Worm (Caenorhabditis elegans): ENCODE results near the gene srv-10.

srv-10 gene

DNA sequence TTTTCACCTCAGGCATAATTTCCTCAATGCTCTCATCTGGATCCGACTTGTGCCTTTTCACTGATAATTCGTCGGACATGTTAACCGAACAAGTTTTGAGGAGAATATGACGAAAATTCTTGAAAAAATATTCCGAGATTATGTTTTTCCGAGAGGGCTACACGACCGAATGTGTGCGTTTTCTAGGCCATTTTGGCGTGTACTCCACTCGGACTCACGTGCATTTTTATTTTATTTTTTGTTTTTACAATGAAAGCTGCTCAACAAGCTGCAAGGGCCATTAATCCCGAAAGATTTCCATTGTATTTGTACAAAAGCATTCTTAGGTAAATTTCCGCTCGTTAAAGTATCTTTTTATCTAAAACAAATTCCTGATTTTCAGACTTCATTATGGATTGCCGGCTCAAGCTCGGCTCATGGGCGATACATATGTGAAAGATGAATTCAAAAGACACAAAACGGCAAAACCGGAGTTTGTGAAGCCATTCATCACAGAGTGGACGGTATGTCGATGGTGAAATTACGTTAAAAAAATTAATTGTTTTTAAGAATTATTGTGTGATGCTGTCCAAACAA lies 44.6 kb downstream of the srv-10 start, which contains the start of the genes F25H9.6 and F25H9.7 (continued):
- no peak for TF ChIP-seq nhr-76 (tag; optimal IDR thresholded peaks at IDR 0.05)

DNA sequence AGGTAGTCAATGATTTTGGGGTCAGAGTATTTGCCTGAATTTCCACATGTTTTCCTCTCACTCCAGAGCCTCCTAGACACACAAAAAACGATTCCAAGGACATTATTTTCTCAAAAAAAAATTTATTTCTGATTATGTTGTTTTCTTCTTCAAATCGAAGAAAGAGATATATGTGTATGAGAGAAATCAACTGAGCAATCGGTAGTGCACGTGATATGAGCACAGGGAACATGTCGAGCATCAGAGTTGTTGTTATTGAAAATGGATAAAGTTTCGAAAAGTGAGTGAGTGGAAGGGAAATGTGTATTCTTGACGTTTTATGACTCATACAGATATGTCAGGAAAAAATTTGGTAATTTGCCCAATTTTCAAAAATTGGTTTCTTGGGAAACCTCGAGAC lies 48.4 kb downstream of the srv-10 start:
- TF ChIP-seq nfya-1 (tag; optimal IDR thresholded peaks at IDR 0.05; ENCODE audit: insufficient read depth) (peak; percentile 8), tbx-2 (tag; optimal IDR thresholded peaks at IDR 0.05) (no peak)

DNA sequence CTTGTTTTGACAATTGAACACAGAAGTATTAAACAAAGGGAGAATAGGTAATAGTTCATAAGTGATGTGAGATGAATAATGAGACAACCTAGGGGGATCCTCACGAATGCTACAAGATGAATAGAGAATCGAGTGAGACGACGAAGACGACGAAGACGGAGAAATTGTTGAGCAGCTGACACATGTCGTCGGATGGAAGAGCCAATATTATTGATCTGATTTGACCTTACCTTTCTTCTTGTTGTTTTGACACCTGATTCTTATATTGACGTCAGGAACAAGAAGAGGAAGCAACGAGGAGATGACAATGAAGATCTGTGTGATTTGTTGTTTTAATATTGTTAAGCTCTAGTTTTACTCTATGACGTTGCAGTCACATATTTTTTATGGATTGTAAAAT lies 49.8 kb downstream of the srv-10 start, which contains the start of gene T10G3.1:
T10G3.1 (minus strand) TSS at position 213 of the 400 bp plus-strand sequence.
- TF ChIP-seq unc-62 (GFP tag; optimal IDR thresholded peaks at IDR 0.05) (no peak), ceh-28 (tag; optimal IDR thresholded peaks at IDR 0.05) (no peak), nhr-25 (tag; optimal IDR thresholded peaks at IDR 0.05) (no peak), ZK546.5 (tag; optimal IDR thresholded peaks at IDR 0.05) (no peak), lin-15B (tag; optimal IDR thresholded peaks at IDR 0.05) (no peak), pqm-1 (tag; optimal IDR thresholded peaks at IDR 0.05) (no peak), ceh-16 (tag; optimal IDR thresholded peaks at IDR 0.05) (no peak), pha-4 (tag; optimal IDR thresholded peaks at IDR 0.05) (no peak), ama-1 (optimal IDR thresholded peaks at IDR 0.05) (no peak)

Measured in whole organism, L3 larva.